Fruit fly (Drosophila melanogaster) whole organism, wandering third instar larva: ENCODE data around the gene CG15169.
A peak's percentile ranks its signal among the peaks of the same experiment; 100 is the strongest.

Experiments used
- Abd-B ChIP-seq: fragments of >200 bp; optimal IDR thresholded peaks from 2 replicates; lab custom pipeline; 2017; ENCODE audit warnings: missing biosample characterization, missing genetic modification characterization
- CG32264 ChIP-seq: fragments of 200-800 bp; sonication (Bioruptor generic); optimal IDR thresholded peaks from 2 replicates; lab custom pipeline; 2016; ENCODE audit warnings: missing biosample characterization, missing genetic modification characterization
- CG9705 ChIP-seq: fragments of 200-800 bp; sonication (Bioruptor generic); optimal IDR thresholded peaks from 2 replicates; lab custom pipeline; 2018; ENCODE audit warnings: missing biosample characterization, mild to moderate bottlenecking, missing genetic modification characterization
- CrebA ChIP-seq: fragments of 200-800 bp; sonication (Bioruptor generic); optimal IDR thresholded peaks from 2 replicates; lab custom pipeline; 2016; ENCODE audit warnings: missing biosample characterization, mild to moderate bottlenecking, missing genetic modification characterization, borderline replicate concordance
- Dfd ChIP-seq: fragments of >200 bp; optimal IDR thresholded peaks from 2 replicates; lab custom pipeline; 2017; ENCODE audit warnings: missing biosample characterization, missing genetic modification characterization
- Dif ChIP-seq: fragments of 200-275, 200-300 bp; sonication (Bioruptor generic); optimal IDR thresholded peaks from 2 replicates; lab custom pipeline; 2018; ENCODE audit warnings: missing biosample characterization, missing genetic modification characterization; ENCODE audit not compliant: partially characterized antibody
- GATAd ChIP-seq: sonication (Bioruptor generic); optimal IDR thresholded peaks from 2 replicates; lab custom pipeline; 2016; ENCODE audit warnings: missing biosample characterization, missing genetic modification characterization
- HLH106 ChIP-seq: fragments of 200-800 bp; optimal IDR thresholded peaks from 3 replicates; lab custom pipeline; 2019; ENCODE audit warnings: missing biosample characterization, mild to moderate bottlenecking, missing genetic modification characterization, moderate library complexity
- Hnf4 ChIP-seq: fragments of 200-800 bp; sonication (Bioruptor generic); optimal IDR thresholded peaks from 2 replicates; lab custom pipeline; 2016; ENCODE audit warnings: missing biosample characterization, mild to moderate bottlenecking, missing genetic modification characterization
- Hr78 ChIP-seq: fragments of >200 bp; optimal IDR thresholded peaks from 2 replicates; lab custom pipeline; 2017; ENCODE audit warnings: missing biosample characterization, missing genetic modification characterization
- Hr83 ChIP-seq: fragments of 200-300 bp; sonication (Bioruptor generic); optimal IDR thresholded peaks from 2 replicates; lab custom pipeline; 2016; ENCODE audit warnings: missing biosample characterization, mild to moderate bottlenecking, missing genetic modification characterization, moderate library complexity; ENCODE audit not compliant: poor library complexity, severe bottlenecking
- Mio ChIP-seq: sonication (Bioruptor generic); optimal IDR thresholded peaks from 2 replicates; lab custom pipeline; 2016; ENCODE audit warnings: missing biosample characterization, missing genetic modification characterization
- Myc ChIP-seq: fragments of >200 bp; optimal IDR thresholded peaks from 2 replicates; lab custom pipeline; 2017
- N ChIP-seq: fragments of >200 bp; optimal IDR thresholded peaks from 2 replicates; lab custom pipeline; 2018; ENCODE audit warnings: missing biosample characterization, missing external identifiers, missing genetic modification characterization
- OdsH ChIP-seq: fragments of 200-800 bp; sonication (Bioruptor generic); optimal IDR thresholded peaks from 2 replicates; lab custom pipeline; 2016; ENCODE audit warnings: missing biosample characterization, mild to moderate bottlenecking, missing genetic modification characterization
- Rel ChIP-seq, 2 experiments: fragments of 200-800 bp; sonication (Bioruptor generic) in 1 of 2; optimal IDR thresholded peaks; 2 replicates in 1 of 2; 3 replicates in 1 of 2; lab custom pipeline; 2016 to 2019; ENCODE audit warnings: mild to moderate bottlenecking in 2 of 2, missing biosample characterization in 2 of 2, missing genetic modification characterization in 2 of 2, moderate library complexity in 1 of 2
- Sp1 ChIP-seq: fragments of 200-800 bp; sonication (Bioruptor generic); optimal IDR thresholded peaks from 3 replicates; lab custom pipeline; 2019; ENCODE audit warnings: missing biosample characterization, mild to moderate bottlenecking, missing genetic modification characterization, moderate library complexity
- Vsx2 ChIP-seq: fragments of 200-300, 225-300 bp; sonication (Bioruptor generic); optimal IDR thresholded peaks from 2 replicates; lab custom pipeline; 2018; ENCODE audit warnings: missing biosample characterization, missing genetic modification characterization; ENCODE audit not compliant: partially characterized antibody
- br ChIP-seq: fragments of 200-800 bp; sonication (Bioruptor generic); optimal IDR thresholded peaks from 2 replicates; lab custom pipeline; 2016; ENCODE audit warnings: missing biosample characterization, missing genetic modification characterization
- brk ChIP-seq: fragments of 200-800 bp; sonication (Bioruptor generic); optimal IDR thresholded peaks from 2 replicates; lab custom pipeline; 2016; ENCODE audit warnings: missing biosample characterization, mild to moderate bottlenecking, missing genetic modification characterization
- dl ChIP-seq, 2 experiments: fragments of 175-275, 200-275 bp in 1 of 2; fragments of 200-275 bp in 1 of 2; sonication (Bioruptor generic); optimal IDR thresholded peaks; lab custom pipeline; 2018; ENCODE audit warnings: mild to moderate bottlenecking in 2 of 2, missing biosample characterization in 2 of 2, missing genetic modification characterization in 2 of 2, moderate library complexity in 2 of 2; ENCODE audit not compliant: partially characterized antibody in 2 of 2, insufficient read depth in 1 of 2
- dmrt93B ChIP-seq: fragments of 200-800 bp; sonication (Bioruptor generic); optimal IDR thresholded peaks from 2 replicates; lab custom pipeline; 2018; ENCODE audit warnings: missing biosample characterization, mild to moderate bottlenecking, missing genetic modification characterization
- dsf ChIP-seq: sonication (Bioruptor generic); optimal IDR thresholded peaks from 2 replicates; lab custom pipeline; 2016; ENCODE audit warnings: missing biosample characterization, missing genetic modification characterization, borderline replicate concordance
- ey ChIP-seq: fragments of 200-800 bp; sonication (Bioruptor generic); optimal IDR thresholded peaks from 2 replicates; lab custom pipeline; 2016; ENCODE audit warnings: missing biosample characterization, missing genetic modification characterization
- foxo ChIP-seq, 2 experiments: fragments of 200-800 bp; sonication (Bioruptor generic); optimal IDR thresholded peaks; 2 replicates in 1 of 2; 3 replicates in 1 of 2; lab custom pipeline; 2016 to 2017; ENCODE audit warnings: missing biosample characterization in 2 of 2, missing genetic modification characterization in 2 of 2
- fru ChIP-seq: fragments of 200-800 bp; sonication (Bioruptor generic); optimal IDR thresholded peaks from 3 replicates; lab custom pipeline; 2016; ENCODE audit warnings: missing biosample characterization, mild to moderate bottlenecking, missing genetic modification characterization
- h ChIP-seq: fragments of 200-800 bp; sonication (Bioruptor generic); optimal IDR thresholded peaks from 3 replicates; lab custom pipeline; 2016; ENCODE audit warnings: missing biosample characterization, mild to moderate bottlenecking, missing genetic modification characterization
- jim ChIP-seq: fragments of 175-275, 200-325 bp; sonication (Bioruptor generic); optimal IDR thresholded peaks from 2 replicates; lab custom pipeline; 2016; ENCODE audit warnings: missing biosample characterization, mild to moderate bottlenecking, missing genetic modification characterization
- lola ChIP-seq: fragments of >200 bp; optimal IDR thresholded peaks from 2 replicates; lab custom pipeline; 2017; ENCODE audit warnings: missing biosample characterization, missing genetic modification characterization
- pan ChIP-seq: fragments of >200 bp; optimal IDR thresholded peaks from 2 replicates; lab custom pipeline; 2017
- psq ChIP-seq: fragments of 200-800 bp; sonication (Bioruptor generic); optimal IDR thresholded peaks from 3 replicates; lab custom pipeline; 2017; ENCODE audit warnings: missing biosample characterization, mild to moderate bottlenecking, missing genetic modification characterization, moderate library complexity
- rgr ChIP-seq: fragments of 200-800 bp; sonication (Bioruptor generic); optimal IDR thresholded peaks from 3 replicates; lab custom pipeline; 2016; ENCODE audit warnings: missing biosample characterization, mild to moderate bottlenecking, missing genetic modification characterization
- sage ChIP-seq: fragments of 200-800 bp; sonication (Bioruptor generic); optimal IDR thresholded peaks from 2 replicates; lab custom pipeline; 2016; ENCODE audit warnings: missing biosample characterization, mild to moderate bottlenecking, missing genetic modification characterization
- sv ChIP-seq: fragments of 200-800 bp; sonication (Bioruptor generic); optimal IDR thresholded peaks from 3 replicates; lab custom pipeline; 2016; ENCODE audit warnings: missing biosample characterization, missing genetic modification characterization
- tai ChIP-seq: sonication (Bioruptor generic); optimal IDR thresholded peaks from 2 replicates; lab custom pipeline; 2016; ENCODE audit warnings: missing biosample characterization, missing genetic modification characterization
- usp ChIP-seq: fragments of >200 bp; optimal IDR thresholded peaks from 2 replicates; lab custom pipeline; 2017; ENCODE audit warnings: missing biosample characterization, missing genetic modification characterization
- woc ChIP-seq: sonication (Bioruptor generic); optimal IDR thresholded peaks from 2 replicates; lab custom pipeline; 2016; ENCODE audit warnings: missing biosample characterization, mild to moderate bottlenecking, missing genetic modification characterization

CG15169 gene

dm6 chr2L:18990720-18991119, at the start of gene CG15169:
Gene CG15169 (plus strand): TSS chr2L:18991020.
- no peak for TF ChIP-seq Hr78 (GFP tag; lab: Kevin White, UChicago)
- no peak for TF ChIP-seq tai (GFP tag; lab: Kevin White, UChicago)
- no peak for TF ChIP-seq Abd-B (GFP tag; lab: Kevin White, UChicago)
- no peak for TF ChIP-seq CG32264 (GFP tag; lab: Kevin White, UChicago)
- TF ChIP-seq jim (GFP tag; lab: Kevin White, UChicago) = no peak
- TF ChIP-seq sage (GFP tag; lab: Kevin White, UChicago) = no peak
- no peak for TF ChIP-seq Rel (GFP tag; optimal IDR thresholded peaks at IDR 0.05; lab: Kevin White, UChicago)
- no peak for TF ChIP-seq Rel (tag; optimal IDR thresholded peaks at IDR 0.05; lab: Kevin White, UChicago)
- TF ChIP-seq Dfd (GFP tag; lab: Kevin White, UChicago) = no peak
- no peak for TF ChIP-seq usp (GFP tag; lab: Kevin White, UChicago)
- no peak for TF ChIP-seq Hr83 (GFP tag; lab: Kevin White, UChicago)
- no peak for TF ChIP-seq pan (lab: Kevin White, UChicago)
- no peak for TF ChIP-seq OdsH
- no peak for TF ChIP-seq sv
- no peak for TF ChIP-seq psq
- no peak for TF ChIP-seq Myc
- TF ChIP-seq Sp1 = no peak
- TF ChIP-seq brk (GFP tag; lab: Kevin White, UChicago) = no peak
- no peak for TF ChIP-seq Hnf4 (GFP tag; lab: Kevin White, UChicago)
- TF ChIP-seq Mio (GFP tag; lab: Kevin White, UChicago) = no peak
- no peak for TF ChIP-seq lola (GFP tag; lab: Kevin White, UChicago)

DNA sequence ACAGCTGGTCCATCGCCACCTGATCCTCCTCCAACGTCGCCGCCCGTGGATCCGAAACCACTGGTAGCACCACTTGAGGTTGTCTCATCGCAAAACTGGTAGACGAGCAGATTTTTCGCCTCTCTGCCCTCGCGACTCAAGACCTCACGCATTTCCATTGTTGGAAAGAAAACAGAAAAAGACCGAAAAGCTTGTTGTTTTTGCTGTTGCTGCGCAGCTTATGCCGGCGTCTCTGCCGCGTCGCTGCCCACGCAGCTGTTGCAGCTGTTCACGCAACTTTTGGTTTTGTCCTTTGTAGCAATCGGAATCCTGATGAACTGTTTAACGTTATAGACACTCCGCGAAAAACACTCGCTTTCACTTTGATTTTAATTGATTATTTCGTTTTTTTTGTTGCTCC, 47.5 kb upstream of the CG15169 start:
- TF ChIP-seq tai (GFP tag; lab: Kevin White, UChicago) = no peak
- TF ChIP-seq sage (GFP tag; lab: Kevin White, UChicago) = no peak
- TF ChIP-seq Vsx2 (GFP tag; lab: Kevin White, UChicago) = no peak
- TF ChIP-seq CrebA (GFP tag; lab: Kevin White, UChicago) = no peak
- no peak for TF ChIP-seq ey (GFP tag; lab: Kevin White, UChicago)
- TF ChIP-seq fru (GFP tag; lab: Kevin White, UChicago) = no peak
- TF ChIP-seq N (GFP tag; lab: Kevin White, UChicago) = no peak
- TF ChIP-seq lola (GFP tag; lab: Kevin White, UChicago) = no peak

- TF ChIP-seq tai (GFP tag; lab: Kevin White, UChicago) (peak; percentile 13), Rel (GFP tag; optimal IDR thresholded peaks at IDR 0.05; lab: Kevin White, UChicago) (no peak), Rel (tag; optimal IDR thresholded peaks at IDR 0.05; lab: Kevin White, UChicago) (no peak), HLH106 (no peak), brk (GFP tag; lab: Kevin White, UChicago) (no peak)
Observed at dm6 chr2L:18943797-18944174, 47.0 kb upstream of the CG15169 start, which contains the start of gene ssp3. Gene ssp3 (minus strand): TSS chr2L:18943960.

DNA sequence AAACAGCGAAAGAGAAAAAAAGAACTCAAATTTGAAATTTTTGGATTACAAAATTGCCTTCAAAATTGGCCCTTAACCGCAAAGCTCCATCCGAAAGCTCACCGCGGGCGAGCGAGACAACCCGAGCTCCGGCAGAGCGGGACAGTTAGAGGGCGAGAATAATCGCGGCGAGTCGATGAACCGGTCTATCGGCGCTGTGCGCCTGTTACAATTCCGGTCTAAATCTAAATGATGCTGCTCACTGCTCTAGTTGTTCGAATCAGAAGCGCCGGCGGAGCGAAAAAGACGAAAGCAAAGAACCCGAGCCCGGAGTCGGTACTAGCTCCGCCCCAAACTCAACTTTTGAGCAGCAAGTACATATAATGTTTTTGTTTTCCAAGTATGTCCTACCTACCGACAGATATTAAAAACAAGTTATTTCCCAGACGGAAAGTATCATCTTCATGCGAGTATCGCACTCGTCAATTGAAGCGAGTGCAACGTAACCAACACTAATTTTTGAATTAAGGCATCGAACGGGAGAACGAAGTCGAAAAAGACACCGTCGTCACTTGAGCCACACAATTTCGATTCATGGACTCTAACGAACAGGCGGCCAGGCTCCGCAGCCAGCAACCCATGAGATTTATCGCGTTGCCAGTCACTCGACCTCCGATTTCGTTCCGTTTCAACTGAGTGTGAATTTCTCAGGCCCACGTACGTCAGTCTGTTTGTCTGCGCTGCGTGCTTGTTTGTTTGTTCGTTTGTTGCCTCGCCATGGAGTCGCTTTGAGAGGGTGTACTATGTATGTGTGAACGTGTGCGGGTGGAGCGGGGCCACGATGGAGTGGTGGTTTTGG, 46.4 kb upstream of the CG15169 start:
- peak; percentile 33 for TF ChIP-seq Sp1
- no peak for TF ChIP-seq CG32264 (GFP tag; lab: Kevin White, UChicago)
- no peak for TF ChIP-seq foxo (GFP tag; optimal IDR thresholded peaks at IDR 0.05; lab: Kevin White, UChicago)
- no peak for TF ChIP-seq sv
- TF ChIP-seq usp (GFP tag; lab: Kevin White, UChicago) = no peak
- TF ChIP-seq OdsH = no peak
- TF ChIP-seq pan (lab: Kevin White, UChicago) = no peak
- TF ChIP-seq dsf = no peak
- TF ChIP-seq woc (GFP tag; lab: Kevin White, UChicago) = peak; percentile 46
- TF ChIP-seq h (GFP tag; lab: Kevin White, UChicago) = peak; percentile 4
- TF ChIP-seq br (GFP tag; lab: Kevin White, UChicago) = peak; percentile 62
- TF ChIP-seq Hnf4 (GFP tag; lab: Kevin White, UChicago) = peak; percentile 50
- TF ChIP-seq Abd-B (GFP tag; lab: Kevin White, UChicago) = no peak
- no peak for TF ChIP-seq HLH106
- no peak for TF ChIP-seq sage (GFP tag; lab: Kevin White, UChicago)
- TF ChIP-seq N (GFP tag; lab: Kevin White, UChicago) = no peak
- TF ChIP-seq Vsx2 (GFP tag; lab: Kevin White, UChicago) = peak; percentile 86
- no peak for TF ChIP-seq lola (GFP tag; lab: Kevin White, UChicago)
- TF ChIP-seq dmrt93B (GFP tag; lab: Kevin White, UChicago) = no peak
- no peak for TF ChIP-seq Hr78 (GFP tag; lab: Kevin White, UChicago)
- TF ChIP-seq Dif (GFP tag; lab: Kevin White, UChicago) = peak; percentile 87
- TF ChIP-seq CG9705 (GFP tag; lab: Kevin White, UChicago) = no peak
- TF ChIP-seq Hr83 (GFP tag; lab: Kevin White, UChicago) = no peak
- no peak for TF ChIP-seq GATAd
- TF ChIP-seq tai (GFP tag; lab: Kevin White, UChicago) = no peak
- no peak for TF ChIP-seq Myc
- TF ChIP-seq ey (GFP tag; lab: Kevin White, UChicago) = peak; percentile 11
- TF ChIP-seq fru (GFP tag; lab: Kevin White, UChicago) = peak; percentile 18
- peak; percentile 70 to 83 for TF ChIP-seq dl (GFP tag; optimal IDR thresholded peaks at IDR 0.05; lab: Kevin White, UChicago; ENCODE audit: insufficient read depth in 1 of 2, partially characterized antibody in 2 of 2)
- no peak for TF ChIP-seq Dfd (GFP tag; lab: Kevin White, UChicago)
- TF ChIP-seq brk (GFP tag; lab: Kevin White, UChicago) = peak; percentile 59
- TF ChIP-seq jim (GFP tag; lab: Kevin White, UChicago) = no peak
- TF ChIP-seq CrebA (GFP tag; lab: Kevin White, UChicago) = peak; percentile 90
- TF ChIP-seq rgr (GFP tag; lab: Kevin White, UChicago) = no peak
